Worm (Caenorhabditis elegans) whole organism, young adult: Measurements from ENCODE around the gene asb-2.

ENCODE experiments used
- C06A6.2 ChIP-seq: fragments of 200-800 bp; sonication (Bioruptor generic); conservative IDR thresholded peaks from 2 replicates; pipeline ENCODE4 v1.3.6; 2022; ENCODE audit warnings: missing genetic modification characterization, missing compliant biosample characterization
- C17E4.6 ChIP-seq: fragments of 200-800 bp; sonication (Bioruptor generic); IDR thresholded peaks from 2 replicates; pipeline ENCODE4 v1.3.6; 2022; ENCODE audit warnings: missing genetic modification reagents, missing genetic modification characterization, missing compliant biosample characterization
- F23B12.7 ChIP-seq: sonication (generic microtip); optimal IDR thresholded peaks from 2 replicates; lab custom pipeline; 2017; ENCODE audit warnings: missing genetic modification characterization, mild to moderate bottlenecking, missing compliant biosample characterization, antibody characterized with exemption, moderate library complexity; ENCODE audit not compliant: insufficient read depth
- F37B4.10 ChIP-seq: fragments of 200-800 bp; sonication (Bioruptor generic); IDR thresholded peaks from 2 replicates; pipeline ENCODE4 v1.3.6; 2022; ENCODE audit warnings: missing genetic modification characterization, missing compliant biosample characterization
- F49E8.2 ChIP-seq: sonication (generic microtip); optimal IDR thresholded peaks from 3 replicates; lab custom pipeline; 2017; ENCODE audit warnings: missing genetic modification characterization, mild to moderate bottlenecking, missing compliant biosample characterization, antibody characterized with exemption, moderate library complexity; ENCODE audit not compliant: insufficient read depth
- F52B5.7 ChIP-seq: sonication (generic microtip); optimal IDR thresholded peaks from 2 replicates; lab custom pipeline; 2016; ENCODE audit warnings: mild to moderate bottlenecking, missing genetic modification characterization, missing compliant biosample characterization
- F55B11.4 ChIP-seq: sonication (generic microtip); optimal IDR thresholded peaks from 2 replicates; lab custom pipeline; 2016; ENCODE audit warnings: missing compliant biosample characterization, missing genetic modification characterization, borderline replicate concordance; ENCODE audit not compliant: insufficient read depth
- K11D2.4 ChIP-seq: fragments of 200-800 bp; sonication (Bioruptor generic); IDR thresholded peaks from 2 replicates; pipeline ENCODE4 v1.3.6; 2022; ENCODE audit warnings: missing genetic modification reagents, missing genetic modification characterization, missing compliant biosample characterization
- T07F8.4 ChIP-seq: sonication (generic microtip); optimal IDR thresholded peaks from 2 replicates; lab custom pipeline; 2016; ENCODE audit warnings: mild to moderate bottlenecking, missing genetic modification characterization, moderate library complexity, missing compliant biosample characterization
- T26A5.8 ChIP-seq: sonication (generic microtip); optimal IDR thresholded peaks from 2 replicates; lab custom pipeline; 2016; ENCODE audit warnings: missing genetic modification characterization, missing compliant biosample characterization
- Y53F4B.3 ChIP-seq: fragments of 200-800 bp; sonication (Bioruptor generic); IDR thresholded peaks from 2 replicates; pipeline ENCODE4 v1.3.6; 2022; ENCODE audit warnings: missing genetic modification reagents, missing genetic modification characterization, missing compliant biosample characterization
- Y56A3A.18 ChIP-seq: fragments of 200-800 bp; sonication (Bioruptor generic); IDR thresholded peaks from 2 replicates; pipeline ENCODE4 v1.3.6; 2022; ENCODE audit warnings: missing genetic modification reagents, missing genetic modification characterization, missing compliant biosample characterization
- akir-1 ChIP-seq: fragments of 200-800 bp; sonication (Bioruptor generic); optimal IDR thresholded peaks from 2 replicates; lab custom pipeline; 2018; ENCODE audit warnings: mild to moderate bottlenecking, missing genetic modification characterization, moderate library complexity, missing compliant biosample characterization
- ama-1 ChIP-seq, 3 experiments: fragments of 150-350 bp in 1 of 3; sonication (generic microtip) in 2 of 3; optimal IDR thresholded peaks; 2 replicates each; lab custom pipeline; 2014 to 2018; ENCODE audit warnings: missing biosample characterization in 2 of 3, missing genetic modification characterization in 2 of 3, missing genetic modification reagents in 2 of 3
- aptf-2 ChIP-seq: fragments of 200-800 bp; sonication (Bioruptor generic); conservative IDR thresholded peaks from 2 replicates; pipeline ENCODE4 v1.3.6; 2022; ENCODE audit warnings: missing genetic modification reagents, missing genetic modification characterization, missing compliant biosample characterization
- attf-6 ChIP-seq: fragments of 200-800 bp; sonication (Bioruptor generic); IDR thresholded peaks from 2 replicates; pipeline ENCODE4 v1.3.6; 2022; ENCODE audit warnings: missing genetic modification reagents, missing genetic modification characterization, missing compliant biosample characterization
- bed-1 ChIP-seq: fragments of 200-800 bp; sonication (Bioruptor generic); IDR thresholded peaks from 2 replicates; pipeline ENCODE4 v1.3.6; 2022; ENCODE audit warnings: missing genetic modification reagents, missing genetic modification characterization, missing compliant biosample characterization
- cebp-2 ChIP-seq: fragments of 200-800 bp; sonication (Bioruptor generic); IDR thresholded peaks from 2 replicates; pipeline ENCODE4 v1.3.6; 2022; ENCODE audit warnings: missing genetic modification characterization, missing compliant biosample characterization
- ceh-40 ChIP-seq: fragments of 200-800 bp; sonication (Bioruptor generic); IDR thresholded peaks from 2 replicates; pipeline ENCODE4 v1.3.6; 2022; ENCODE audit warnings: missing genetic modification characterization, missing compliant biosample characterization
- ceh-79 ChIP-seq: sonication (generic microtip); optimal IDR thresholded peaks from 2 replicates; lab custom pipeline; 2017; ENCODE audit warnings: mild to moderate bottlenecking, missing genetic modification characterization, missing compliant biosample characterization
- chd-7 ChIP-seq: sonication (generic microtip); optimal IDR thresholded peaks from 2 replicates; lab custom pipeline; 2016; ENCODE audit warnings: mild to moderate bottlenecking, missing genetic modification characterization, moderate library complexity, missing compliant biosample characterization
- die-1 ChIP-seq: sonication (generic microtip); optimal IDR thresholded peaks from 2 replicates; lab custom pipeline; 2016; ENCODE audit warnings: missing genotype, mild to moderate bottlenecking, missing genetic modification characterization, missing compliant biosample characterization
- dox-1 ChIP-seq: fragments of 200-800 bp; sonication (Bioruptor generic); IDR thresholded peaks from 2 replicates; pipeline ENCODE4 v1.3.6; 2022; ENCODE audit warnings: missing genetic modification reagents, missing genetic modification characterization, missing compliant biosample characterization
- dpff-1 ChIP-seq: sonication (generic microtip); optimal IDR thresholded peaks from 2 replicates; lab custom pipeline; 2017; ENCODE audit warnings: mild to moderate bottlenecking, missing genetic modification characterization, missing compliant biosample characterization
- egl-44 ChIP-seq: fragments of 200-800 bp; sonication (Bioruptor generic); IDR thresholded peaks from 2 replicates; pipeline ENCODE4 v1.3.6; 2022; ENCODE audit warnings: missing genetic modification reagents, missing genetic modification characterization, missing compliant biosample characterization
- ets-4 ChIP-seq: fragments of 200-800 bp; sonication (Bioruptor generic); optimal IDR thresholded peaks from 2 replicates; lab custom pipeline; 2018; ENCODE audit warnings: mild to moderate bottlenecking, missing genetic modification characterization, missing compliant biosample characterization
- him-1 ChIP-seq: sonication (generic microtip); optimal IDR thresholded peaks from 2 replicates; lab custom pipeline; 2016; ENCODE audit warnings: missing genotype, missing genetic modification reagents, missing genetic modification characterization, missing compliant biosample characterization
- hlh-12 ChIP-seq: sonication (generic microtip); optimal IDR thresholded peaks from 2 replicates; lab custom pipeline; 2016; ENCODE audit warnings: missing genetic modification characterization, missing compliant biosample characterization
- hlh-26 ChIP-seq: fragments of 200-800 bp; sonication (Bioruptor generic); conservative IDR thresholded peaks from 2 replicates; pipeline ENCODE4 v1.3.6; 2022; ENCODE audit warnings: missing genetic modification reagents, missing genetic modification characterization, missing compliant biosample characterization
- hmg-1.2 ChIP-seq: fragments of 200-800 bp; sonication (Bioruptor generic); IDR thresholded peaks from 2 replicates; pipeline ENCODE4 v1.3.6; 2022; ENCODE audit warnings: missing genetic modification reagents, missing genetic modification characterization, missing compliant biosample characterization
- lag-1 ChIP-seq: fragments of 200-800 bp; sonication (Bioruptor generic); IDR thresholded peaks from 2 replicates; pipeline ENCODE4 v1.3.6; 2022; ENCODE audit warnings: missing genetic modification reagents, missing genetic modification characterization, missing compliant biosample characterization
- lin-35 ChIP-seq, 3 experiments: fragments of 150-350 bp in 2 of 3; sonication (generic microtip) in 1 of 3; optimal IDR thresholded peaks; 2 replicates each; lab custom pipeline; 2014 to 2018; ENCODE audit warnings: missing biosample characterization in 3 of 3, missing genetic modification characterization in 3 of 3, missing genetic modification reagents in 3 of 3
- lin-40 ChIP-seq: sonication (generic microtip); optimal IDR thresholded peaks from 2 replicates; lab custom pipeline; 2016; ENCODE audit warnings: missing genetic modification characterization, mild to moderate bottlenecking, missing compliant biosample characterization, missing genotype, missing genetic modification reagents
- lin-54 ChIP-seq: fragments of 200-800 bp; sonication (Bioruptor generic); optimal IDR thresholded peaks from 2 replicates; lab custom pipeline; 2018; ENCODE audit warnings: mild to moderate bottlenecking, missing genetic modification characterization, missing compliant biosample characterization
- lir-1 ChIP-seq: fragments of 200-800 bp; sonication (Bioruptor generic); conservative IDR thresholded peaks from 2 replicates; pipeline ENCODE4 v1.3.6; 2022; ENCODE audit warnings: missing genetic modification reagents, missing genetic modification characterization, missing compliant biosample characterization
- madf-10 ChIP-seq: sonication (generic microtip); optimal IDR thresholded peaks from 2 replicates; lab custom pipeline; 2016; ENCODE audit warnings: mild to moderate bottlenecking, missing genetic modification characterization, missing compliant biosample characterization
- nfya-2 ChIP-seq: fragments of 200-800 bp; sonication (Bioruptor generic); IDR thresholded peaks from 2 replicates; pipeline ENCODE4 v1.3.6; 2022; ENCODE audit warnings: missing genetic modification reagents, missing genetic modification characterization, missing compliant biosample characterization
- nfyb-1 ChIP-seq: fragments of 200-800 bp; sonication (Bioruptor generic); IDR thresholded peaks from 2 replicates; pipeline ENCODE4 v1.3.6; 2022; ENCODE audit warnings: missing genetic modification reagents, missing genetic modification characterization, missing compliant biosample characterization
- nhr-80 ChIP-seq: sonication (generic microtip); optimal IDR thresholded peaks from 2 replicates; lab custom pipeline; 2016; ENCODE audit warnings: missing genetic modification characterization, missing compliant biosample characterization
- rcor-1 ChIP-seq: fragments of 200-800 bp; sonication (Bioruptor generic); IDR thresholded peaks from 2 replicates; pipeline ENCODE4 v1.3.6; 2022; ENCODE audit warnings: missing genetic modification reagents, missing genetic modification characterization, missing compliant biosample characterization
- rec-8 ChIP-seq, 2 experiments: sonication (generic microtip); optimal IDR thresholded peaks; 2 replicates each; lab custom pipeline; 2016; ENCODE audit warnings: mild to moderate bottlenecking in 2 of 2, missing genetic modification characterization in 2 of 2, missing genetic modification reagents in 2 of 2, missing genotype in 2 of 2, missing biosample characterization in 1 of 2, missing compliant biosample characterization in 1 of 2, moderate library complexity in 1 of 2
- repo-1 ChIP-seq: sonication (generic microtip); optimal IDR thresholded peaks from 2 replicates; lab custom pipeline; 2017; ENCODE audit warnings: mild to moderate bottlenecking, missing genetic modification characterization, missing compliant biosample characterization
- snpc-4 ChIP-seq, 5 experiments: fragments of 150-350 bp in 1 of 5; sonication (generic microtip) in 4 of 5; optimal IDR thresholded peaks; 2 replicates each; lab custom pipeline; 2014 to 2018; ENCODE audit warnings: missing genetic modification characterization in 5 of 5, missing biosample characterization in 3 of 5, antibody characterized with exemption in 2 of 5, mild to moderate bottlenecking in 2 of 5, missing compliant biosample characterization in 2 of 5, missing genotype in 2 of 5, moderate library complexity in 2 of 5, missing genetic modification reagents in 1 of 5
- tlf-1 ChIP-seq: fragments of 200-800 bp; sonication (Bioruptor generic); optimal IDR thresholded peaks from 2 replicates; lab custom pipeline; 2018; ENCODE audit warnings: mild to moderate bottlenecking, missing genetic modification characterization, missing compliant biosample characterization
- unc-130 ChIP-seq: sonication (generic microtip); optimal IDR thresholded peaks from 2 replicates; lab custom pipeline; 2016; ENCODE audit warnings: missing genetic modification reagents, missing genetic modification characterization, missing compliant biosample characterization
- unc-62 ChIP-seq: fragments of 150-350 bp; optimal IDR thresholded peaks from 2 replicates; lab custom pipeline; 2014; ENCODE audit warnings: missing biosample characterization, missing genetic modification reagents, missing genetic modification characterization
- ztf-22 ChIP-seq: fragments of 200-800 bp; sonication (Bioruptor generic); optimal IDR thresholded peaks from 2 replicates; lab custom pipeline; 2018; ENCODE audit warnings: mild to moderate bottlenecking, missing genetic modification characterization, moderate library complexity, missing compliant biosample characterization
- ztf-26 ChIP-seq: sonication (generic microtip); optimal IDR thresholded peaks from 2 replicates; lab custom pipeline; 2017; ENCODE audit warnings: missing genetic modification characterization, missing compliant biosample characterization

asb-2 gene

ce11 chrX:4444073-4444472, 25.5 kb upstream of the asb-2 start:
- peak; percentile 79 for TF ChIP-seq rcor-1 (GFP tag; lab: Robert Waterston, UW)
- peak; percentile 78 for TF ChIP-seq him-1 (tag; lab: Kevin White, UChicago)
- TF ChIP-seq ztf-22 (GFP tag; lab: Kevin White, UChicago): no peak
- TF ChIP-seq T07F8.4 (tag; lab: Kevin White, UChicago): peak; percentile 21
- TF ChIP-seq cebp-2 (GFP tag; lab: Robert Waterston, UW): no peak
- TF ChIP-seq egl-44 (GFP tag; lab: Robert Waterston, UW): peak; percentile 81
- peak; percentile 2 for TF ChIP-seq nhr-80 (tag; lab: Kevin White, UChicago)
- TF ChIP-seq hlh-12 (tag; lab: Kevin White, UChicago): peak; percentile 78
- TF ChIP-seq F49E8.2 (tag; lab: Kevin White, UChicago): peak; percentile 25
- TF ChIP-seq nfya-2 (GFP tag; lab: Robert Waterston, UW): no peak
- no peak for TF ChIP-seq K11D2.4 (GFP tag; lab: Robert Waterston, UW)
- peak; percentile 61 for TF ChIP-seq F52B5.7
- TF ChIP-seq Y56A3A.18: peak; percentile 89
- peak; percentile 74 for TF ChIP-seq snpc-4 (GFP tag; optimal IDR thresholded peaks at IDR 0.05; lab: Kevin White, UChicago)
- peak; percentile 5 to 80 (median 61) for TF ChIP-seq snpc-4 (tag; optimal IDR thresholded peaks at IDR 0.05; lab: Kevin White, UChicago)
- TF ChIP-seq chd-7 (tag; lab: Kevin White, UChicago): peak; percentile 35
- no peak for TF ChIP-seq dpff-1
- peak; percentile 93 for TF ChIP-seq die-1 (tag; lab: Kevin White, UChicago)
- TF ChIP-seq F23B12.7 (tag; lab: Kevin White, UChicago): peak; percentile 39
- peak; percentile 53 for TF ChIP-seq T26A5.8 (tag; lab: Kevin White, UChicago)
- TF ChIP-seq unc-62 (GFP tag; lab: Kevin White, UChicago): no peak
- TF ChIP-seq aptf-2: no peak
- TF ChIP-seq unc-130 (GFP tag; lab: Kevin White, UChicago): no peak
- TF ChIP-seq nfyb-1 (GFP tag; lab: Robert Waterston, UW): peak; percentile 74
- TF ChIP-seq F55B11.4 (tag; lab: Kevin White, UChicago): no peak
- no peak for TF ChIP-seq hlh-26 (GFP tag; lab: Robert Waterston, UW)
- TF ChIP-seq akir-1: no peak
- no peak for TF ChIP-seq tlf-1
- TF ChIP-seq lin-54 (GFP tag; lab: Kevin White, UChicago): peak; percentile 40
- TF ChIP-seq ets-4: no peak
- no peak for TF ChIP-seq F37B4.10
- TF ChIP-seq Y53F4B.3 (GFP tag; lab: Robert Waterston, UW): peak; percentile 73
- no peak for TF ChIP-seq lag-1 (GFP tag; lab: Robert Waterston, UW)
- TF ChIP-seq ama-1 (optimal IDR thresholded peaks at IDR 0.05; lab: Kevin White, UChicago): no peak
- peak in 1 of 2 experiments; percentile 85 for TF ChIP-seq ama-1 (GFP tag; optimal IDR thresholded peaks at IDR 0.05; lab: Kevin White, UChicago)
- peak; percentile 75 for TF ChIP-seq dox-1 (GFP tag; lab: Robert Waterston, UW)
- peak; percentile 31 for TF ChIP-seq ztf-26 (tag; lab: Kevin White, UChicago)
- peak; percentile 82 for TF ChIP-seq hmg-1.2 (GFP tag; lab: Robert Waterston, UW)
- TF ChIP-seq lin-35 (GFP tag; optimal IDR thresholded peaks at IDR 0.05; lab: Kevin White, UChicago): peak in 1 of 3 experiments; percentile 71
- TF ChIP-seq ceh-79 (tag; lab: Kevin White, UChicago): no peak
- peak; percentile 46; the same call in 1 of the 2 replicates for TF ChIP-seq lir-1
- peak; percentile 49 to 55 for TF ChIP-seq rec-8 (tag; optimal IDR thresholded peaks at IDR 0.05; lab: Kevin White, UChicago)
- no peak for TF ChIP-seq repo-1 (tag; lab: Kevin White, UChicago)
- TF ChIP-seq madf-10 (tag; lab: Kevin White, UChicago): peak; percentile 50
- peak; percentile 44 for TF ChIP-seq lin-40
- peak; percentile 84; the same call in 1 of the 2 replicates for TF ChIP-seq ceh-40 (GFP tag; lab: Robert Waterston, UW)
- no peak for TF ChIP-seq C17E4.6 (GFP tag; lab: Robert Waterston, UW)
- no peak for TF ChIP-seq C06A6.2 (GFP tag; lab: Robert Waterston, UW)
- TF ChIP-seq bed-1: no peak
- TF ChIP-seq attf-6 (GFP tag; lab: Robert Waterston, UW): 0 out of 2 replicates have a peak, but pooled peaks have one; percentile 21
